Fruit fly (Drosophila melanogaster) whole organism, embryonic: Measurements from ENCODE around the gene CycG.
A peak's percentile ranks its signal among the peaks of the same experiment; 100 is the strongest.

Experiments used
- BEAF-32 ChIP-seq: fragments of 200-800 bp; sonication (Bioruptor generic); optimal IDR thresholded peaks from 3 replicates; lab custom pipeline; 2017; ENCODE audit warnings: missing biosample characterization, missing genetic modification characterization, mild to moderate bottlenecking, moderate library complexity, missing genetic modification reagents
- CG10366 ChIP-seq: fragments of 200-800 bp; sonication (Bioruptor generic); IDR thresholded peaks from 2 replicates; pipeline ENCODE4 v1.3.6; 2022; ENCODE audit warnings: missing biosample characterization, missing genetic modification characterization
- CG10431 ChIP-seq: fragments of 200-800 bp; sonication (Bioruptor generic); optimal IDR thresholded peaks from 3 replicates; lab custom pipeline; 2018; ENCODE audit warnings: missing biosample characterization, mild to moderate bottlenecking, missing genetic modification characterization
- CG1233 ChIP-seq: fragments of 200-800 bp; sonication (Bioruptor generic); optimal IDR thresholded peaks from 4 replicates; lab custom pipeline; 2018; ENCODE audit warnings: missing biosample characterization, mild to moderate bottlenecking, missing genetic modification characterization
- CG13296 ChIP-seq: fragments of 200-800 bp; sonication (Bioruptor generic); optimal IDR thresholded peaks from 3 replicates; lab custom pipeline; 2018; ENCODE audit warnings: missing biosample characterization, mild to moderate bottlenecking, missing genetic modification characterization
- CG13424 ChIP-seq: fragments of 200-800 bp; sonication (Bioruptor generic); optimal IDR thresholded peaks from 2 replicates; lab custom pipeline; 2019; ENCODE audit warnings: missing biosample characterization, mild to moderate bottlenecking, missing genetic modification characterization, moderate library complexity
- CG15269 ChIP-seq: fragments of 200-800 bp; sonication (Bioruptor generic); optimal IDR thresholded peaks from 2 replicates; lab custom pipeline; 2018; ENCODE audit warnings: missing biosample characterization, mild to moderate bottlenecking, missing genetic modification characterization, moderate library complexity
- CG15514 ChIP-seq: fragments of 200-800 bp; sonication (Bioruptor generic); optimal IDR thresholded peaks from 3 replicates; lab custom pipeline; 2017; ENCODE audit warnings: missing biosample characterization, missing genetic modification characterization, mild to moderate bottlenecking, moderate library complexity, missing genetic modification reagents
- CG16813 ChIP-seq: fragments of 200-800 bp; sonication (Bioruptor generic); IDR thresholded peaks from 3 replicates; pipeline ENCODE4 v1.3.6; 2022; ENCODE audit warnings: missing biosample characterization, missing genetic modification characterization; ENCODE audit not compliant: partially characterized antibody
- CG17385 ChIP-seq: fragments of 200-800 bp; sonication (Bioruptor generic); optimal IDR thresholded peaks from 3 replicates; lab custom pipeline; 2018; ENCODE audit warnings: missing biosample characterization, mild to moderate bottlenecking, missing genetic modification characterization
- CG17612 ChIP-seq: fragments of 200-800 bp; sonication (Bioruptor generic); IDR thresholded peaks from 2 replicates; pipeline ENCODE4 v1.3.6; 2022; ENCODE audit warnings: missing biosample characterization, missing genetic modification characterization
- CG18476 ChIP-seq: fragments of 200-800 bp; sonication (Bioruptor generic); optimal IDR thresholded peaks from 2 replicates; lab custom pipeline; 2016; ENCODE audit warnings: missing biosample characterization, mild to moderate bottlenecking, missing genetic modification characterization
- CG2116 ChIP-seq: fragments of 200-800 bp; sonication (Bioruptor generic); optimal IDR thresholded peaks from 3 replicates; lab custom pipeline; 2018; ENCODE audit warnings: missing biosample characterization, mild to moderate bottlenecking, missing genetic modification characterization
- CG34376 ChIP-seq: fragments of 200-800 bp; sonication (Bioruptor generic); optimal IDR thresholded peaks from 2 replicates; lab custom pipeline; 2018; ENCODE audit warnings: missing biosample characterization, mild to moderate bottlenecking, missing genetic modification characterization
- CG3726 ChIP-seq: fragments of 200-800 bp; sonication (Bioruptor generic); IDR thresholded peaks from 3 replicates; pipeline ENCODE4, ENCODE4 v1.3.6; 2022; ENCODE audit warnings: missing biosample characterization, missing genetic modification characterization
- CG4707 ChIP-seq: fragments of 200-800 bp; sonication (Bioruptor generic); optimal IDR thresholded peaks from 2 replicates; lab custom pipeline; 2018; ENCODE audit warnings: missing biosample characterization, mild to moderate bottlenecking, missing genetic modification characterization, moderate library complexity
- CG6791 ChIP-seq: fragments of 200-800 bp; sonication (Bioruptor generic); IDR thresholded peaks from 3 replicates; pipeline ENCODE4 v1.3.6; 2022; ENCODE audit warnings: missing biosample characterization, missing genetic modification characterization; ENCODE audit not compliant: partially characterized antibody
- CG6813 ChIP-seq: fragments of 200-800 bp; sonication (Bioruptor generic); optimal IDR thresholded peaks from 2 replicates; lab custom pipeline; 2017; ENCODE audit warnings: missing biosample characterization, missing genetic modification characterization, mild to moderate bottlenecking, moderate library complexity, missing genetic modification reagents
- CG8359 ChIP-seq: fragments of 200-800 bp; sonication (Bioruptor generic); optimal IDR thresholded peaks from 2 replicates; lab custom pipeline; 2017; ENCODE audit warnings: missing biosample characterization, mild to moderate bottlenecking, missing genetic modification characterization, borderline replicate concordance
- Dad ChIP-seq: fragments of 200-800 bp; sonication (Bioruptor generic); optimal IDR thresholded peaks from 3 replicates; lab custom pipeline; 2016; ENCODE audit warnings: missing biosample characterization, missing genetic modification characterization
- Dek ChIP-seq: fragments of 200-800 bp; sonication (Bioruptor generic); optimal IDR thresholded peaks from 3 replicates; lab custom pipeline; 2019; ENCODE audit warnings: missing biosample characterization, mild to moderate bottlenecking, missing genetic modification characterization, moderate library complexity
- Gug ChIP-seq: fragments of 200-800 bp; sonication (Bioruptor generic); IDR thresholded peaks from 4 replicates; pipeline ENCODE4 v1.3.6; 2022; ENCODE audit warnings: missing biosample characterization, missing genetic modification characterization
- HLHmδ ChIP-seq: fragments of 200-800 bp; sonication (Bioruptor generic); optimal IDR thresholded peaks from 2 replicates; lab custom pipeline; 2018; ENCODE audit warnings: missing biosample characterization, mild to moderate bottlenecking, missing genetic modification characterization, moderate library complexity
- Lpt ChIP-seq: fragments of >200 bp; optimal IDR thresholded peaks from 2 replicates; lab custom pipeline; 2018; ENCODE audit warnings: missing biosample characterization, missing genetic modification characterization
- Med ChIP-seq: fragments of 200-800 bp; sonication (Bioruptor generic); peaks from one replicate; lab custom pipeline; 2016; ENCODE audit warnings: missing biosample characterization, missing genetic modification characterization, mild to moderate bottlenecking, inconsistent platforms, moderate library complexity
- NK7.1 ChIP-seq: fragments of 200-800 bp; sonication (Bioruptor generic); optimal IDR thresholded peaks from 3 replicates; lab custom pipeline; 2016; ENCODE audit warnings: missing biosample characterization, missing genetic modification characterization
- Pdp1 ChIP-seq, 2 experiments: fragments of 200-800 bp; sonication (Bioruptor generic); optimal IDR thresholded peaks; 3 replicates each; lab custom pipeline; 2016; ENCODE audit warnings: missing biosample characterization in 2 of 2, missing genetic modification characterization in 2 of 2, mild to moderate bottlenecking in 1 of 2, moderate library complexity in 1 of 2
- Rfx ChIP-seq: fragments of 200-800 bp; sonication (Bioruptor generic); IDR thresholded peaks from 2 replicates; pipeline ENCODE4 v1.3.6; 2022; ENCODE audit warnings: missing biosample characterization, missing genetic modification characterization
- Sox102F ChIP-seq: fragments of 200-800 bp; sonication (Bioruptor generic); optimal IDR thresholded peaks from 2 replicates; lab custom pipeline; 2018; ENCODE audit warnings: missing biosample characterization, mild to moderate bottlenecking, missing genetic modification characterization, moderate library complexity
- Xrp1 ChIP-seq: fragments of 200-800 bp; sonication (Bioruptor generic); IDR thresholded peaks from 2 replicates; pipeline ENCODE4 v1.3.6; 2022; ENCODE audit warnings: missing biosample characterization, missing genetic modification characterization
- amos ChIP-seq: fragments of 200-800 bp; sonication (Bioruptor generic); IDR thresholded peaks from 2 replicates; pipeline ENCODE4 v1.3.6; 2022; ENCODE audit warnings: missing biosample characterization, missing genetic modification characterization; ENCODE audit not compliant: partially characterized antibody
- ap ChIP-seq: fragments of 200-800 bp; sonication (Bioruptor generic); IDR thresholded peaks from 2 replicates; pipeline ENCODE4 v1.3.6; 2022; ENCODE audit warnings: missing biosample characterization, missing genetic modification characterization
- cg ChIP-seq: fragments of 200-800 bp; sonication (Bioruptor generic); optimal IDR thresholded peaks from 3 replicates; lab custom pipeline; 2019; ENCODE audit warnings: missing biosample characterization, mild to moderate bottlenecking, missing genetic modification characterization, moderate library complexity
- chif ChIP-seq, 2 experiments: fragments of 200-800 bp; sonication (Bioruptor generic); optimal IDR thresholded peaks; 3 replicates each; lab custom pipeline; 2016; ENCODE audit warnings: missing biosample characterization in 2 of 2, missing genetic modification characterization in 2 of 2
- croc ChIP-seq: fragments of 200-800 bp; sonication (Bioruptor generic); conservative IDR thresholded peaks from 3 replicates; pipeline ENCODE4 v1.3.6; 2022; ENCODE audit warnings: missing biosample characterization, missing genetic modification characterization
- fd3F ChIP-seq: fragments of 200-800 bp; sonication (Bioruptor generic); optimal IDR thresholded peaks from 2 replicates; lab custom pipeline; 2018; ENCODE audit warnings: missing biosample characterization, mild to moderate bottlenecking, missing genetic modification characterization, moderate library complexity
- fd64A ChIP-seq: fragments of 200-800 bp; sonication (Bioruptor generic); optimal IDR thresholded peaks from 3 replicates; lab custom pipeline; 2018; ENCODE audit warnings: missing biosample characterization, mild to moderate bottlenecking, missing genetic modification characterization
- fd96Cb ChIP-seq: fragments of 200-800 bp; sonication (Bioruptor generic); optimal IDR thresholded peaks from 2 replicates; lab custom pipeline; 2018; ENCODE audit warnings: missing biosample characterization, mild to moderate bottlenecking, missing genetic modification characterization, moderate library complexity
- fu2 ChIP-seq: fragments of 200-800 bp; sonication (Bioruptor generic); optimal IDR thresholded peaks from 2 replicates; lab custom pipeline; 2016; ENCODE audit warnings: missing biosample characterization, missing genetic modification characterization
- grn ChIP-seq: fragments of 200-800 bp; sonication (Bioruptor generic); optimal IDR thresholded peaks from 3 replicates; lab custom pipeline; 2017; ENCODE audit warnings: missing biosample characterization, missing genetic modification characterization
- hkb ChIP-seq, 2 experiments: fragments of 200-800 bp in 1 of 2; fragments of >200 bp in 1 of 2; sonication (Bioruptor generic) in 1 of 2; IDR thresholded peaks in 1 of 2; optimal IDR thresholded peaks in 1 of 2; 2 replicates each; pipeline versions ENCODE4 v1.3.6 to Lab custom; 2017 to 2022; ENCODE audit warnings: missing biosample characterization in 1 of 2, missing genetic modification characterization in 1 of 2
- pum ChIP-seq: fragments of 200-800 bp; sonication (Bioruptor generic); optimal IDR thresholded peaks from 2 replicates; lab custom pipeline; 2016; ENCODE audit warnings: missing biosample characterization, missing genetic modification characterization
- sens ChIP-seq: fragments of 200-800 bp; sonication (Bioruptor generic); peaks from one replicate; lab custom pipeline; 2016; ENCODE audit warnings: missing biosample characterization, missing genetic modification characterization
- unc-4 ChIP-seq: fragments of 200-800 bp; sonication (Bioruptor generic); IDR thresholded peaks from 2 replicates; pipeline ENCODE4 v1.3.6; 2022; ENCODE audit warnings: missing biosample characterization, missing genetic modification characterization; ENCODE audit not compliant: partially characterized antibody
- zfh1 ChIP-seq: fragments of 200-800 bp; sonication (Bioruptor generic); IDR thresholded peaks from 3 replicates; pipeline ENCODE4 v1.3.6; 2022; ENCODE audit warnings: missing biosample characterization, missing genetic modification characterization

CycG gene

DNA sequence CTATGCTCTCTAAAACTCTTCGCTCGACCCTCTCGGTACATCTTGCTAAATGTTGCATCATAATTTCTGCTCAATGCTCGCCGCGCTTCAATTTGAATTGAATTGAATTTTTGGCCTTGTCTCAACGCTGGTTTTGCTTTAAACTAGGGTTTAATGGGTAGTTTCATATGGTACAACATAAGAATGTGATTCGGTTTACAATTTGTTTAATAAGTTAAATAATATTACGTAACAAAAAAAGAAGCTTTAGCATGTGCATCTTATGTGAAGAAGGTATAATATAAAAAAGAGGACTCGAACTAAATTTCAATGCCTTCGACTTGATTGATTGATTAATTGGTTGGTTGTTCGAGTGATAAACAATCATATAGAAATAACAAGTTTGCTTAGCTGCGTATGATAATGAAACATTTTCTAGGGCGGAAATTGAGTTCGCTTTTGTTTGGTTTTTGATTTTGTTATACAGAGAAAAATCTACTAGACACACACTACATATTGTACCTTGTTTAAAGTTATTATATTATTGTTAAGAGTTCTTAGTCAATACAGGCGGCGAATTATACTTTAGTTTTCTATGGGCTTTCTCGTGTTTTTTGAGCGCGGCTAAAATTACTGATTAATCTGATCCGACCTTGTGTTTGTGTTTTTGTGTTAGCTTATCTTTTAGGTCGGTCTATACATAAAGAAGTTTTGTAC is 14.6 kb downstream of the CycG start:
- TF ChIP-seq Xrp1 (GFP tag; lab: Robert Waterston, UW) (no peak), Sox102F (no peak), hkb (optimal IDR thresholded peaks at IDR 0.05; lab: Kevin White, UChicago) (no peak), hkb (GFP tag; IDR thresholded peaks at IDR 0.05; lab: Robert Waterston, UW) (0 out of 2 replicates have a peak, but pooled peaks have one; percentile 2), chif (GFP tag; optimal IDR thresholded peaks at IDR 0.05; lab: Kevin White, UChicago) (no peak), grn (GFP tag; lab: Kevin White, UChicago) (no peak), BEAF-32 (no peak), CG13424 (tag; lab: Kevin White, UChicago) (no peak), fd3F (GFP tag; lab: Kevin White, UChicago) (no peak), CG2116 (no peak), CG13296 (GFP tag; lab: Kevin White, UChicago) (no peak), zfh1 (GFP tag; lab: Robert Waterston, UW) (no peak), CG10366 (no peak), CG15269 (tag; lab: Kevin White, UChicago) (no peak), CG8359 (GFP tag; lab: Kevin White, UChicago) (no peak), ap (GFP tag; lab: Robert Waterston, UW) (no peak), croc (no peak), Lpt (GFP tag; lab: Kevin White, UChicago) (no peak), amos (GFP tag; lab: Robert Waterston, UW) (no peak), Rfx (0 out of 2 replicates have a peak, but pooled peaks have one; percentile 1), Gug (GFP tag; lab: Robert Waterston, UW) (no peak), CG10431 (GFP tag; lab: Kevin White, UChicago) (no peak), CG1233 (GFP tag; lab: Kevin White, UChicago) (no peak), CG3726 (GFP tag; lab: Robert Waterston, UW) (no peak), CG17612 (GFP tag; lab: Robert Waterston, UW) (no peak), CG4707 (GFP tag; lab: Kevin White, UChicago) (no peak), fd96Cb (tag; lab: Kevin White, UChicago) (no peak), CG15514 (GFP tag; lab: Kevin White, UChicago) (no peak), Dad (GFP tag; lab: Kevin White, UChicago) (no peak), Dek (tag; lab: Kevin White, UChicago) (no peak), CG34376 (peak; percentile 48), fd64A (GFP tag; lab: Kevin White, UChicago) (no peak), sens (GFP tag; lab: Kevin White, UChicago) (peak; percentile 54), CG17385 (no peak), CG16813 (GFP tag; lab: Robert Waterston, UW) (no peak), CG18476 (GFP tag; lab: Kevin White, UChicago) (peak; percentile 55), CG6813 (GFP tag; lab: Kevin White, UChicago) (no peak), fu2 (GFP tag; lab: Kevin White, UChicago) (no peak), unc-4 (GFP tag; lab: Robert Waterston, UW) (no peak), Med (peak; percentile 1), HLHmδ (GFP tag; lab: Kevin White, UChicago) (no peak), CG6791 (GFP tag; lab: Robert Waterston, UW) (no peak), Pdp1 (GFP tag; optimal IDR thresholded peaks at IDR 0.05; lab: Kevin White, UChicago) (peak in 1 of 2 experiments; percentile 91), cg (no peak), NK7.1 (GFP tag; lab: Kevin White, UChicago) (no peak), pum (GFP tag; lab: Kevin White, UChicago) (no peak)
